Fruit fly (Drosophila melanogaster): Measurements from ENCODE around the gene CG42542.
A peak's percentile ranks its signal among the peaks of the same experiment; 100 is the strongest.

CG42542 gene

DNA sequence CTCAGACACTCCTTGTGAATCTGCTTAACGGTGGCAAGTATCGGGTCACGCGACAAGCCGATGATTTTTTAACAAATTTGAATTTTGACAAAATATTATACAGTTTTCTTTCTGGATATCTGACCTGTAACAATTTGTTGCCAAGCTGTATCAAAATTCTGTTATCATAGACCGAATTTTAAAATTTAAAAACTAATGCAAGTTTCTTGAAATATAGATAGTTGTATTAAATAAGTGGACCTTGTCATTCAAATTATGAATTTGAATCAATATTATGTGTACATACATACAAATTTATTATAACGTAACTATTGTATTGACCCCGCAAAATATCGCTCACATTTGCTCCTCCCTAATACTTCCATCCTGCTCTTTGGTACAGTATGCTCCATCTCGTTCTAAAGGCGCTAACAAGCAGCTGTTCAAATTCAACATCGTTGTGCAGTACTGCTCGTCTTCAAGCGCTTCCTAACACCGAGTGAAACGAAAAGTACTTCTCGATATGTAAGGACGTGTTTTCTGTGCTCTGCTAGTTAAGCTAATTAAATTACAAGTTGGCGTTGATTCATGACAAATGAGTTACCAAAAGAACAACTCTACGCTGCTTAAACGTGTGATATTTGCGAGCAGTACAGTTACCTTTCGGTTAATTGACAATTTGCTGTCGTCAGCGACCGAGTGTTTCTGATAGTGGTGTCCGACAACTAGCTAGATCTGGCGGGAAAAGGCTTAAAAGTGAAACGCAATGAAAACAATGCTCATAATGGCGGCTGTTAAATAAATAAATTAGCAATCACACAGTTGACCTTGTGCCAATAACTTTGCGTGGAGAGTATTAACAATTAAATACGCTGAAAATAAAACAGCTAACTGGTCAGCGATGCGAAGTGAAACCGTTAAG is at the start of gene CG42542, which contains the start of gene Kpc1:
Gene CG42542 (plus strand): TSS at position 465 of the 901 bp plus-strand sequence.
Gene Kpc1 (minus strand): TSS at position 77 of the 901 bp plus-strand sequence.
- TF ChIP-seq cnc (optimal IDR thresholded peaks at IDR 0.05) (no peak), CG1620 (GFP tag; optimal IDR thresholded peaks at IDR 0.05) (peak; percentile 85), CG7101 (tag; optimal IDR thresholded peaks at IDR 0.05) (peak; percentile 75), Mnt (GFP tag; optimal IDR thresholded peaks at IDR 0.05) (peak; percentile 75), Hr96 (GFP tag; optimal IDR thresholded peaks at IDR 0.05) (peak; percentile 73), kay (GFP tag; ENCODE audit: borderline replicate concordance) (peak; percentile 94), Crg-1 (GFP tag; optimal IDR thresholded peaks at IDR 0.05) (peak; percentile 72), toe (GFP tag; optimal IDR thresholded peaks at IDR 0.05) (peak; percentile 89), bab1 (GFP tag; optimal IDR thresholded peaks at IDR 0.05) (peak; percentile 25), pad (GFP tag; optimal IDR thresholded peaks at IDR 0.05) (peak; percentile 85), CG7045 (GFP tag; optimal IDR thresholded peaks at IDR 0.05) (peak; percentile 67), ovo (GFP tag; optimal IDR thresholded peaks at IDR 0.05) (peak; percentile 72), CG5204 (GFP tag; optimal IDR thresholded peaks at IDR 0.05) (peak; percentile 79), Clk (GFP tag; optimal IDR thresholded peaks at IDR 0.05) (peak; percentile 78), CG33017 (tag; optimal IDR thresholded peaks at IDR 0.05) (peak; percentile 53), tj (GFP tag; optimal IDR thresholded peaks at IDR 0.05) (peak; percentile 89), CG11617 (GFP tag; optimal IDR thresholded peaks at IDR 0.05) (peak; percentile 70), cic (GFP tag; optimal IDR thresholded peaks at IDR 0.05) (peak; percentile 58), CG14711 (tag; optimal IDR thresholded peaks at IDR 0.05) (peak; percentile 52), CG12768 (GFP tag; optimal IDR thresholded peaks at IDR 0.05) (peak; percentile 76)

DNA sequence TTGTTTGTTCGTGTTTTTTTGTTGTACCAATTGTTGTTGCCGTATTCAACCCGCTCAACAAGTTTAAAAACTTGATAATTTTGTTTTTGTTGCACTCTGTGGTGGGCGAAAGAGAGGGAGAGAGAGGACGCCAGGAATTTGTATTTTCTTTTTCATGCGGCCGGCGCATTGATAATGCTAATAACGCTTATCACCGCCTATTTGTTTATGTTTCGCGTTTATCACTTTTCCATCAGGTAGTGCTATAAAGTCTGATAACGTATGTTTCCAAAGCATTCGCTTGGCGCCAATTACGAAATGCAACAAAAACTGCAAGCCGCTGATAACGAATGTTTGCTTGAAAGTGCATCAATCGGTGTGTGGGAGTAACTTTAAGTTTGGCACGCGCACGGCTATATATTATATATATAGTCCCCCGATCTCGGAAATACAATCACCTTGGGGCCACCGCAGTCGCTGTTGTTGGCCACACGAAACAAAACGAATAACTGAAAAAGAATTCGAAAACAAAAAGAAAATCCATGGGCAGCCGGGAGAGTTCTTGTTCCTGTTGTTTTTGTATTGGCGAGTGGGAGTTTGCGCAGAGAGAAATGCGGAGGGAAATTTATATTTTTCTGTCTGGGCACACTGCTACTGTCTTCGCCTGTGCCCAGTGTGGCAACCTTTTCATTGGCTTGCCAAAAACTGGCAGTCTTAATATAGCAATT is 49.2 kb upstream of the CG42542 start, which contains the start of gene Glys:
Gene Glys (minus strand): TSS at position 494 of the 707 bp plus-strand sequence.
- no peak for TF ChIP-seq ovo (GFP tag; optimal IDR thresholded peaks at IDR 0.05)
- no peak for TF ChIP-seq pad (GFP tag; optimal IDR thresholded peaks at IDR 0.05)
- TF ChIP-seq CG14711 (tag; optimal IDR thresholded peaks at IDR 0.05), result peak; percentile 23
- TF ChIP-seq tj (GFP tag; optimal IDR thresholded peaks at IDR 0.05), result peak; percentile 37
- TF ChIP-seq toe (GFP tag; optimal IDR thresholded peaks at IDR 0.05), result no peak
- peak; percentile 18 for TF ChIP-seq CG7101 (tag; optimal IDR thresholded peaks at IDR 0.05)
- TF ChIP-seq Hr96 (GFP tag; optimal IDR thresholded peaks at IDR 0.05), result no peak
- TF ChIP-seq Mnt (GFP tag; optimal IDR thresholded peaks at IDR 0.05), result peak; percentile 49
- peak; percentile 52 for TF ChIP-seq CG12768 (GFP tag; optimal IDR thresholded peaks at IDR 0.05)
- no peak for TF ChIP-seq cnc (optimal IDR thresholded peaks at IDR 0.05)
- no peak for TF ChIP-seq kay (GFP tag; ENCODE audit: borderline replicate concordance)
- TF ChIP-seq CG11617 (GFP tag; optimal IDR thresholded peaks at IDR 0.05), result peak; percentile 50
- TF ChIP-seq cic (GFP tag; optimal IDR thresholded peaks at IDR 0.05), result peak; percentile 69
- TF ChIP-seq CG33017 (tag; optimal IDR thresholded peaks at IDR 0.05), result peak; percentile 29
- TF ChIP-seq bab1 (GFP tag; optimal IDR thresholded peaks at IDR 0.05), result peak; percentile 20
- no peak for TF ChIP-seq CG7045 (GFP tag; optimal IDR thresholded peaks at IDR 0.05)
- TF ChIP-seq Clk (GFP tag; optimal IDR thresholded peaks at IDR 0.05), result no peak
- TF ChIP-seq Crg-1 (GFP tag; optimal IDR thresholded peaks at IDR 0.05), result peak; percentile 15
- TF ChIP-seq CG5204 (GFP tag; optimal IDR thresholded peaks at IDR 0.05), result no peak
- peak; percentile 14 for TF ChIP-seq CG1620 (GFP tag; optimal IDR thresholded peaks at IDR 0.05)

DNA sequence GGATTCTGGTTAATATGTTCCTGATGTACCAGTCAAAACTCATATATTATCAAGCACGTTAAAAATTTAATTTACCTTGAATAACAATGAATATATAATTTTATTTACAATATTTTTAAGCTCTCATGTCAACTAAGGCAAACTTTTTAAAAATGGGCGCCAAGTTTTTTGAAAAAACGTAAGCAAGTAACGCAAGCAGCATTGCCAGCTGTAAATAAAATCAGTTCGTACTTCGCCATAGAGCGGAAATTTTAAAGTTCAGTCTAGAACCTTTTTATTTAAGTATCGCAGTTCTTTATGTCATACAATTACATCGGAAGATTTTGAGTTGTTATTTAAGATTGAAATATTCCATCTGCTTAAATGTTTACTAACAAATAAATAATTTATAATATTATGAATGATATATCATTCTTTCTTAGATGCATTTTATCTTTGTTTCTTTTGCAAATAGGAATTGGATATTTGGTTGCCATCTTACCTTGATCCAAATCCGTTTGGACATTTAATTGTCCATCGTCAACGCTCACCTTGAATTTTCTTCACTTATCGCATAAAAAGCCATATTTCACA is 48.4 kb upstream of the CG42542 start:
- TF ChIP-seq toe (GFP tag; optimal IDR thresholded peaks at IDR 0.05), result no peak
- peak; percentile 30 for TF ChIP-seq kay (GFP tag; ENCODE audit: borderline replicate concordance)

DNA sequence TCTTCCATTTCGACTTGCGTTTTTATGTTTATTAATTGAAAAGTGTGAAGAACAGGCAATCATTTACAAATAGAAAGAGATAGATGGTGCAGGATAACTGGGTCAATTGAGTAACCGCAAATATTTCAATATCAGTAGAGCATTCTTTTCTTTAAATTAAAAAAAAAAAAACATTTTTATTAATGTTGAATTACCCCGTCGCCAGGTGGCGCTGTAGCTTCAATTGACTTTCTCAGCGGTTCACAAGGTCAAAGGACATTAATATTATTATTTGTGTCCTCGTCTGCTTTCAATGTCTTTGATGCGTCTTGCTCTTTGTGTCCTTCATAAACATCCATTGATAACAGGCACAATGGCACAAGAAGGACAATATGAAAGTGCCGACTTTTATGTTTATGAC is 47.8 kb upstream of the CG42542 start:
- TF ChIP-seq Crg-1 (GFP tag; optimal IDR thresholded peaks at IDR 0.05) (no peak), bab1 (GFP tag; optimal IDR thresholded peaks at IDR 0.05) (no peak), cnc (optimal IDR thresholded peaks at IDR 0.05) (no peak), CG14711 (tag; optimal IDR thresholded peaks at IDR 0.05) (no peak), CG1620 (GFP tag; optimal IDR thresholded peaks at IDR 0.05) (no peak), cic (GFP tag; optimal IDR thresholded peaks at IDR 0.05) (no peak), tj (GFP tag; optimal IDR thresholded peaks at IDR 0.05) (no peak), ovo (GFP tag; optimal IDR thresholded peaks at IDR 0.05) (no peak), kay (GFP tag; ENCODE audit: borderline replicate concordance) (no peak), CG33017 (tag; optimal IDR thresholded peaks at IDR 0.05) (no peak), pad (GFP tag; optimal IDR thresholded peaks at IDR 0.05) (no peak), CG7101 (tag; optimal IDR thresholded peaks at IDR 0.05) (no peak), CG12768 (GFP tag; optimal IDR thresholded peaks at IDR 0.05) (no peak)

DNA sequence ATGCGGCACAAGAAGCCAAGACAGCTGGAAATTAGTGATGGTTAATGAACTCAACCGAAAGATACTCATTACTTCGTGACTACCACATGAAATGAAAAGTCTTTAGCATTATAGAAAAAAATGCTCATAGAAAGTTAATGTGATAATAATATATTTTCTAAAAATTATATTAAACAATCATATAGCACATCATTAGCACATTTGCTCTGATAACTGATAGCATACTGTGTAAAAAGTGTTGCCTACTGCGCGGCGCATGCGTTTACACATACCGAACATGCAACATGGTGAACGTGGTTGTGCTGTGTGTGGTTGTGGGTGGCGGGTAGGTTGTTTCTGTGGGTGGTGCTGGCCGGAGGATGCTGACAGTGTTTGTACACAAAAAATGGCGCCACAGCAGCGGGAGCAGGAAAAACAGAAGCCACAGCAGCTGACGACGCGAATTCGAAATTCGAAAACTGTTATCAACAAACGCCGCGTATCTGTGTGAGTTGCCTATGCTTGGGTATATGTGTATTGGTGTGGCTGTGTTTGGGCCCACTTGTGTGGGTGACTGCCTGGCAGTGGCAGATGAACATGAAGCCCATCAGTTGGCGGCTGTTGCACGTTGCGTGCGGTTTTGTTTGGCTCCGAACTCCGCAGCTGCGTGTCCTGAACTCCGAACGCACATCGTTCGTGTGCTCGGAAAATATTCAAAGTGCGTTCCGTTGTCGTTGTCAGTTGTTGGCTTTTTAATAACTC is 46.5 kb upstream of the CG42542 start, which contains the start of gene Gyc88E:
Gene Gyc88E (plus strand): TSS at position 604 of the 741 bp plus-strand sequence.
- TF ChIP-seq kay (GFP tag; ENCODE audit: borderline replicate concordance), result no peak

Measured in whole organism, adult.